Worm (Caenorhabditis elegans) whole organism, late embryonic: ENCODE results near the gene C28D4.10.
"Not testable (repeated sequence)": the region's sequence is repeated elsewhere in the genome, so short reads cannot be mapped to it uniquely, and the experiment has no call there.

Experiments
- C08G9.2 ChIP-seq: sonication (generic microtip); optimal IDR thresholded peaks from 2 replicates; lab custom pipeline; 2016; ENCODE audit warnings: mild to moderate bottlenecking, missing genetic modification characterization, moderate library complexity, missing compliant biosample characterization
- C38D4.7 ChIP-seq: fragments of 200-800 bp; sonication (Bioruptor generic); optimal IDR thresholded peaks from 2 replicates; lab custom pipeline; 2018; ENCODE audit warnings: mild to moderate bottlenecking, missing genetic modification characterization, moderate library complexity, missing compliant biosample characterization
- T23F11.4 ChIP-seq: fragments of 200-800 bp; sonication (Bioruptor generic); optimal IDR thresholded peaks from 2 replicates; lab custom pipeline; 2018; ENCODE audit warnings: mild to moderate bottlenecking, missing genetic modification characterization, missing compliant biosample characterization
- ceh-14 ChIP-seq: sonication (generic microtip); optimal IDR thresholded peaks from 2 replicates; lab custom pipeline; 2016; ENCODE audit warnings: missing genotype, missing genetic modification characterization, missing compliant biosample characterization
- ceh-19 ChIP-seq: fragments of 200-800 bp; sonication (Bioruptor generic); optimal IDR thresholded peaks from 2 replicates; lab custom pipeline; 2018; ENCODE audit warnings: mild to moderate bottlenecking, missing genetic modification characterization, missing compliant biosample characterization
- ceh-22 ChIP-seq: sonication (generic microtip); optimal IDR thresholded peaks from 2 replicates; lab custom pipeline; 2017; ENCODE audit warnings: missing biosample characterization, missing genetic modification characterization
- ceh-9 ChIP-seq: sonication (generic microtip); optimal IDR thresholded peaks from 2 replicates; lab custom pipeline; 2016; ENCODE audit warnings: mild to moderate bottlenecking, missing genetic modification characterization, inconsistent platforms, missing compliant biosample characterization
- che-1 ChIP-seq: sonication (generic microtip); optimal IDR thresholded peaks from 2 replicates; lab custom pipeline; 2016; ENCODE audit warnings: mild to moderate bottlenecking, missing genetic modification characterization, missing compliant biosample characterization
- dve-1 ChIP-seq: sonication (generic microtip); optimal IDR thresholded peaks from 2 replicates; lab custom pipeline; 2017; ENCODE audit warnings: antibody characterized with exemption, mild to moderate bottlenecking, missing genetic modification characterization, missing compliant biosample characterization
- elt-2 ChIP-seq: sonication (generic microtip); optimal IDR thresholded peaks from 2 replicates; lab custom pipeline; 2016; ENCODE audit warnings: missing genetic modification reagents, missing genetic modification characterization, missing compliant biosample characterization
- elt-4 ChIP-seq: sonication (generic microtip); optimal IDR thresholded peaks from 2 replicates; lab custom pipeline; 2016; ENCODE audit warnings: missing genetic modification characterization, missing compliant biosample characterization
- eyg-1 ChIP-seq: sonication (generic microtip); optimal IDR thresholded peaks from 2 replicates; lab custom pipeline; 2016; ENCODE audit warnings: missing genotype, missing genetic modification characterization, missing compliant biosample characterization
- fkh-10 ChIP-seq: fragments of 150-350 bp; optimal IDR thresholded peaks from 2 replicates; lab custom pipeline; 2014; ENCODE audit warnings: missing biosample characterization, missing genetic modification reagents, missing genetic modification characterization
- hlh-13 ChIP-seq: fragments of 200-800 bp; sonication (Bioruptor generic); optimal IDR thresholded peaks from 2 replicates; lab custom pipeline; 2018; ENCODE audit warnings: mild to moderate bottlenecking, missing genetic modification characterization, missing compliant biosample characterization
- hlh-15 ChIP-seq: sonication (generic microtip); optimal IDR thresholded peaks from 2 replicates; lab custom pipeline; 2016; ENCODE audit warnings: missing genetic modification characterization, missing compliant biosample characterization
- hlh-30 ChIP-seq: sonication (generic microtip); optimal IDR thresholded peaks from 2 replicates; lab custom pipeline; 2017; ENCODE audit warnings: antibody characterized with exemption, missing genetic modification characterization, missing compliant biosample characterization; ENCODE audit not compliant: insufficient read depth
- lim-6 ChIP-seq: sonication (generic microtip); optimal IDR thresholded peaks from 2 replicates; lab custom pipeline; 2016; ENCODE audit warnings: missing genetic modification characterization, missing compliant biosample characterization
- madf-2 ChIP-seq: sonication (generic microtip); optimal IDR thresholded peaks from 2 replicates; lab custom pipeline; 2017; ENCODE audit warnings: missing genetic modification characterization, missing compliant biosample characterization
- npax-4 ChIP-seq: sonication (generic microtip); optimal IDR thresholded peaks from 2 replicates; lab custom pipeline; 2016; ENCODE audit warnings: missing genetic modification characterization, missing compliant biosample characterization
- pag-3 ChIP-seq: sonication (generic microtip); optimal IDR thresholded peaks from 2 replicates; lab custom pipeline; 2016; ENCODE audit warnings: missing compliant biosample characterization, missing genetic modification characterization, borderline replicate concordance
- pat-9 ChIP-seq: fragments of 200-800 bp; sonication (Bioruptor generic); optimal IDR thresholded peaks from 2 replicates; lab custom pipeline; 2018; ENCODE audit warnings: mild to moderate bottlenecking, missing genetic modification characterization, moderate library complexity, missing compliant biosample characterization
- pha-2 ChIP-seq: sonication (generic microtip); optimal IDR thresholded peaks from 2 replicates; lab custom pipeline; 2017; ENCODE audit warnings: mild to moderate bottlenecking, missing genetic modification characterization, missing compliant biosample characterization
- ref-2 ChIP-seq: sonication (generic microtip); optimal IDR thresholded peaks from 2 replicates; lab custom pipeline; 2016; ENCODE audit warnings: missing genetic modification characterization, missing compliant biosample characterization
- rnt-1 ChIP-seq: sonication (generic microtip); optimal IDR thresholded peaks from 2 replicates; lab custom pipeline; 2016; ENCODE audit warnings: missing genetic modification characterization, missing compliant biosample characterization
- sdc-2 ChIP-seq: sonication (generic microtip); optimal IDR thresholded peaks from 2 replicates; lab custom pipeline; 2016; ENCODE audit warnings: missing genotype, missing genetic modification characterization, missing compliant biosample characterization
- sox-4 ChIP-seq: sonication (generic microtip); optimal IDR thresholded peaks from 2 replicates; lab custom pipeline; 2017; ENCODE audit warnings: mild to moderate bottlenecking, missing genetic modification characterization, inconsistent platforms, missing compliant biosample characterization
- syd-9 ChIP-seq: sonication (generic microtip); optimal IDR thresholded peaks from 2 replicates; lab custom pipeline; 2016; ENCODE audit warnings: mild to moderate bottlenecking, missing genetic modification characterization, moderate library complexity, missing compliant biosample characterization
- tbx-2 ChIP-seq: sonication (generic microtip); optimal IDR thresholded peaks from 2 replicates; lab custom pipeline; 2016; ENCODE audit warnings: missing genetic modification characterization, missing compliant biosample characterization
- tbx-7 ChIP-seq: sonication (generic microtip); optimal IDR thresholded peaks from 2 replicates; lab custom pipeline; 2016; ENCODE audit warnings: missing genotype, missing genetic modification characterization, missing compliant biosample characterization
- unc-3 ChIP-seq, 2 experiments: fragments of 200-800 bp in 1 of 2; sonication (Bioruptor generic) in 1 of 2; sonication (generic microtip) in 1 of 2; conservative IDR thresholded peaks in 1 of 2; optimal IDR thresholded peaks in 1 of 2; 2 replicates each; pipeline versions ENCODE4 v1.3.6 to Lab custom; 2016 to 2022; ENCODE audit warnings: missing compliant biosample characterization in 2 of 2, missing genetic modification characterization in 2 of 2, missing genetic modification reagents in 1 of 2
- unc-42 ChIP-seq: sonication (generic microtip); optimal IDR thresholded peaks from 2 replicates; lab custom pipeline; 2016; ENCODE audit warnings: missing genotype, missing genetic modification characterization, missing compliant biosample characterization
- unc-55 ChIP-seq: sonication (generic microtip); optimal IDR thresholded peaks from 2 replicates; lab custom pipeline; 2017; ENCODE audit warnings: missing biosample characterization, missing genetic modification reagents, missing genetic modification characterization
- zip-5 ChIP-seq: sonication (generic microtip); optimal IDR thresholded peaks from 2 replicates; lab custom pipeline; 2016; ENCODE audit warnings: missing genetic modification characterization, missing compliant biosample characterization

C28D4.10 gene

ce11 chrIV:9761751-9762150 lies 23.5 kb downstream of the C28D4.10 start:
- TF ChIP-seq pha-2 (no peak), npax-4 (tag; lab: Kevin White, UChicago) (no peak), zip-5 (tag; lab: Kevin White, UChicago) (no peak), T23F11.4 (GFP tag; lab: Kevin White, UChicago) (no peak), sdc-2 (tag; lab: Kevin White, UChicago) (no peak), sox-4 (tag; lab: Kevin White, UChicago) (no peak), che-1 (tag; lab: Kevin White, UChicago) (no peak), syd-9 (tag; lab: Kevin White, UChicago) (no peak), elt-2 (tag; lab: Kevin White, UChicago) (no peak), lim-6 (tag; lab: Kevin White, UChicago) (no peak), ceh-9 (tag; lab: Kevin White, UChicago) (no peak), pat-9 (tag; lab: Kevin White, UChicago) (no peak), unc-55 (GFP tag; lab: Kevin White, UChicago) (no peak), C38D4.7 (GFP tag; lab: Kevin White, UChicago) (no peak), pag-3 (tag; lab: Kevin White, UChicago) (no peak), madf-2 (tag; lab: Kevin White, UChicago) (no peak), dve-1 (tag; lab: Kevin White, UChicago) (no peak), hlh-30 (tag; lab: Kevin White, UChicago) (no peak)

- TF ChIP-seq tbx-7 (tag; lab: Kevin White, UChicago) (no peak), ceh-9 (tag; lab: Kevin White, UChicago) (no peak), T23F11.4 (GFP tag; lab: Kevin White, UChicago) (no peak), fkh-10 (GFP tag; lab: Kevin White, UChicago) (no peak), unc-42 (tag; lab: Kevin White, UChicago) (no peak), unc-55 (GFP tag; lab: Kevin White, UChicago) (no peak)
Observed at ce11 chrIV:9762667-9763173, 24.4 kb downstream of the C28D4.10 start.

ce11 chrIV:9766250-9766649 lies 28.0 kb downstream of the C28D4.10 start, which contains the start of gene ssp-36:
TSS of gene ssp-36 (minus strand) at chrIV:9766350.
- TF ChIP-seq ref-2 (tag; lab: Kevin White, UChicago), result no peak
- no peak for TF ChIP-seq syd-9 (tag; lab: Kevin White, UChicago)
- no peak for TF ChIP-seq eyg-1 (tag; lab: Kevin White, UChicago)
- TF ChIP-seq C08G9.2 (tag; lab: Kevin White, UChicago), result no peak
- no peak for TF ChIP-seq elt-4 (tag; lab: Kevin White, UChicago)
- TF ChIP-seq che-1 (tag; lab: Kevin White, UChicago), result no peak
- no peak for TF ChIP-seq unc-3 (GFP tag; conservative IDR thresholded peaks at IDR 0.05; lab: Robert Waterston, UW)
- no peak for TF ChIP-seq unc-3 (tag; optimal IDR thresholded peaks at IDR 0.05; lab: Kevin White, UChicago)
- no peak for TF ChIP-seq hlh-15 (tag; lab: Kevin White, UChicago)
- TF ChIP-seq ceh-22 (tag; lab: Kevin White, UChicago), result no peak
- TF ChIP-seq rnt-1 (tag; lab: Kevin White, UChicago), result no peak
- no peak for TF ChIP-seq hlh-13 (GFP tag; lab: Kevin White, UChicago)

ce11 chrIV:9767054-9767453 lies 28.8 kb downstream of the C28D4.10 start, which contains the start of gene msp-79:
TSS of gene msp-79 (minus strand) at chrIV:9767154.
- not testable (repeated sequence) for TF ChIP-seq tbx-2; ceh-14; ceh-19 (GFP tag; lab: Kevin White, UChicago)
- TF ChIP-seq, all 69 proteins: peak for 0; not testable (repeated sequence) for 69
